Worm (Caenorhabditis elegans): Measurements from ENCODE around the gene C26D10.7.

DNA sequence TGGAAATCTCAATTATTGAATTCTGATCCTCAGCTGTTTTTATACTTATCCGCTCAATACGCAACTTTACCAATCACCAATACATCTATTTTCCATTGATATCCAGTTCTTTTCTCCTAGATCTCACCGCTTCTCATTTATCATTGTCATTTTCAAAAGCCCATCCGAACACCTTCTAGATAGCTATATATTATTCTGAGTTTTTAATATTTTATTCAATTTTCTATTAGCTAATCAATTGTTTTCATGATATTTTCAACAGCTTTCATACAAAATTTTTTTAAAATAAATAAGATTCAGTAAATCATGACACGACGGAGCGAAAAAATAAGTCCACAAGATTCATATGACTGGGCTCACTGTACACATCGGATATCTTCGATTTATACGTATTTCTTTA is 47.5 kb downstream of the C26D10.7 start, which contains the start of gene F49E12.12:
- TF ChIP-seq T22C8.4 (GFP tag; IDR thresholded peaks at IDR 0.05) (no peak), ztf-23 (GFP tag; IDR thresholded peaks at IDR 0.05) (no peak), flt-1 (GFP tag; IDR thresholded peaks at IDR 0.05) (no peak), ref-1 (GFP tag; conservative IDR thresholded peaks at IDR 0.05) (no peak)

Data from whole organism, midembryonic.